Fruit fly (Drosophila melanogaster) whole organism, embryonic: ENCODE results near the gene CG14984.

Source experiments
- Atf3 ChIP-seq: fragments of 200-800 bp; sonication (Bioruptor generic); optimal IDR thresholded peaks from 3 replicates; lab custom pipeline; 2016; ENCODE audit warnings: missing biosample characterization, missing genetic modification characterization
- CG10274 ChIP-seq: fragments of 200-800 bp; sonication (Bioruptor generic); optimal IDR thresholded peaks from 3 replicates; lab custom pipeline; 2017; ENCODE audit warnings: missing biosample characterization, mild to moderate bottlenecking, missing genetic modification characterization
- CG10366 ChIP-seq: fragments of 200-800 bp; sonication (Bioruptor generic); IDR thresholded peaks from 2 replicates; pipeline ENCODE4 v1.3.6; 2022; ENCODE audit warnings: missing biosample characterization, missing genetic modification characterization
- CG10543 ChIP-seq: fragments of 200-800 bp; sonication (Bioruptor generic); optimal IDR thresholded peaks from 3 replicates; lab custom pipeline; 2017; ENCODE audit warnings: missing biosample characterization, mild to moderate bottlenecking, missing genetic modification characterization, moderate library complexity
- CG11085 ChIP-seq: fragments of 200-800 bp; sonication (Bioruptor generic); IDR thresholded peaks from 2 replicates; pipeline ENCODE4 v1.3.6; 2022; ENCODE audit warnings: missing biosample characterization, missing genetic modification characterization
- CG12744 ChIP-seq: fragments of 200-800 bp; sonication (Bioruptor generic); optimal IDR thresholded peaks from 2 replicates; lab custom pipeline; 2016; ENCODE audit warnings: missing biosample characterization, missing genetic modification characterization
- CG13894 ChIP-seq: fragments of 200-800 bp; sonication (Bioruptor generic); optimal IDR thresholded peaks from 3 replicates; lab custom pipeline; 2018; ENCODE audit warnings: missing biosample characterization, mild to moderate bottlenecking, missing genetic modification characterization, moderate library complexity
- CG14014 ChIP-seq: fragments of 200-800 bp; sonication (Bioruptor generic); IDR thresholded peaks from 2 replicates; pipeline ENCODE4 v1.3.6; 2022; ENCODE audit warnings: missing biosample characterization, missing genetic modification characterization
- CG16815 ChIP-seq: fragments of 200-800 bp; sonication (Bioruptor generic); optimal IDR thresholded peaks from 3 replicates; lab custom pipeline; 2017; ENCODE audit warnings: missing biosample characterization, mild to moderate bottlenecking, missing genetic modification characterization
- CG31224 ChIP-seq: fragments of 200-800 bp; sonication (Bioruptor generic); IDR thresholded peaks from 2 replicates; pipeline ENCODE4 v1.3.6; 2022; ENCODE audit warnings: missing biosample characterization, missing genetic modification characterization
- CG31365 ChIP-seq: fragments of 200-800 bp; sonication (Bioruptor generic); optimal IDR thresholded peaks from 2 replicates; lab custom pipeline; 2018; ENCODE audit warnings: missing biosample characterization, mild to moderate bottlenecking, missing genetic modification characterization
- CG34422 ChIP-seq: fragments of 200-800 bp; sonication (Bioruptor generic); IDR thresholded peaks from 3 replicates; pipeline ENCODE4 v1.3.6; 2022; ENCODE audit warnings: missing biosample characterization, missing genetic modification characterization
- CG3847 ChIP-seq: fragments of 200-800 bp; sonication (Bioruptor generic); IDR thresholded peaks from 2 replicates; pipeline ENCODE4 v1.3.6; 2022; ENCODE audit warnings: missing biosample characterization, missing genetic modification characterization
- CG3995 ChIP-seq: fragments of 200-800 bp; sonication (Bioruptor generic); optimal IDR thresholded peaks from 3 replicates; lab custom pipeline; 2016; ENCODE audit warnings: missing biosample characterization, missing genetic modification characterization
- CG4404 ChIP-seq: fragments of 200-800 bp; sonication (Bioruptor generic); IDR thresholded peaks from 2 replicates; pipeline ENCODE4 v1.3.6; 2022; ENCODE audit warnings: missing biosample characterization, missing genetic modification characterization
- CG7839 ChIP-seq: fragments of 200-800 bp; sonication (Bioruptor generic); optimal IDR thresholded peaks from 3 replicates; lab custom pipeline; 2018; ENCODE audit warnings: missing biosample characterization, mild to moderate bottlenecking, missing genetic modification characterization, moderate library complexity
- CG8281 ChIP-seq: fragments of 200-800 bp; sonication (Bioruptor generic); optimal IDR thresholded peaks from 2 replicates; lab custom pipeline; 2018; ENCODE audit warnings: missing biosample characterization, mild to moderate bottlenecking, missing genetic modification characterization, moderate library complexity
- CG8944 ChIP-seq: fragments of 200-800 bp; sonication (Bioruptor generic); optimal IDR thresholded peaks from 3 replicates; lab custom pipeline; 2016; ENCODE audit warnings: missing biosample characterization, missing genetic modification characterization
- CHES-1-like ChIP-seq: fragments of 200-800 bp; sonication (Bioruptor generic); optimal IDR thresholded peaks from 2 replicates; lab custom pipeline; 2016; ENCODE audit warnings: missing biosample characterization, missing genetic modification characterization
- D ChIP-seq, 2 experiments: fragments of 200-800 bp in 1 of 2; fragments of >200 bp in 1 of 2; sonication (Bioruptor generic) in 1 of 2; optimal IDR thresholded peaks; 2 replicates in 1 of 2; 3 replicates in 1 of 2; lab custom pipeline; 2017; ENCODE audit warnings: mild to moderate bottlenecking in 1 of 2, missing biosample characterization in 1 of 2, missing genetic modification characterization in 1 of 2, missing genetic modification reagents in 1 of 2
- Dip2 ChIP-seq: fragments of 200-800 bp; sonication (Bioruptor generic); IDR thresholded peaks from 2 replicates; pipeline ENCODE4 v1.3.6; 2022; ENCODE audit warnings: missing biosample characterization, missing genetic modification characterization
- Dp ChIP-seq: fragments of 200-800 bp; sonication (Bioruptor generic); optimal IDR thresholded peaks from 2 replicates; lab custom pipeline; 2018; ENCODE audit warnings: missing biosample characterization, mild to moderate bottlenecking, missing genetic modification characterization, moderate library complexity
- ERR ChIP-seq: fragments of 200-800 bp; sonication (Bioruptor generic); optimal IDR thresholded peaks from 2 replicates; lab custom pipeline; 2016; ENCODE audit warnings: missing biosample characterization, missing genetic modification characterization
- Fer3 ChIP-seq: fragments of 200-800 bp; sonication (Bioruptor generic); optimal IDR thresholded peaks from 2 replicates; lab custom pipeline; 2018; ENCODE audit warnings: missing biosample characterization, mild to moderate bottlenecking, missing genetic modification characterization, moderate library complexity
- H15 ChIP-seq: fragments of 200-800 bp; sonication (Bioruptor generic); IDR thresholded peaks from 3 replicates; pipeline ENCODE4 v1.3.6; 2022; ENCODE audit warnings: missing biosample characterization, missing genetic modification characterization
- Hey ChIP-seq: fragments of 200-800 bp; sonication (Bioruptor generic); optimal IDR thresholded peaks from 3 replicates; lab custom pipeline; 2018; ENCODE audit warnings: missing biosample characterization, mild to moderate bottlenecking, missing genetic modification characterization
- Lim3 ChIP-seq: fragments of 200-800 bp; sonication (Bioruptor generic); IDR thresholded peaks from 2 replicates; pipeline ENCODE4 v1.3.6; 2022; ENCODE audit warnings: missing biosample characterization, missing genetic modification characterization
- Optix ChIP-seq: fragments of 200-800 bp; sonication (Bioruptor generic); IDR thresholded peaks from 3 replicates; pipeline ENCODE4 v1.3.6; 2022; ENCODE audit warnings: missing biosample characterization, missing genetic modification characterization
- PHDP ChIP-seq: fragments of 200-800 bp; sonication (Bioruptor generic); optimal IDR thresholded peaks from 3 replicates; lab custom pipeline; 2018; ENCODE audit warnings: missing biosample characterization, mild to moderate bottlenecking, missing genetic modification characterization, moderate library complexity
- Rfx ChIP-seq: fragments of 200-800 bp; sonication (Bioruptor generic); IDR thresholded peaks from 2 replicates; pipeline ENCODE4 v1.3.6; 2022; ENCODE audit warnings: missing biosample characterization, missing genetic modification characterization
- Spps ChIP-seq: fragments of 200-800 bp; sonication (Bioruptor generic); optimal IDR thresholded peaks from 2 replicates; lab custom pipeline; 2018; ENCODE audit warnings: missing biosample characterization, mild to moderate bottlenecking, missing genetic modification characterization
- Stat92E ChIP-seq, 3 experiments: fragments of >200 bp in 2 of 3; fragments of 200-800 bp in 1 of 3; sonication (Bioruptor generic) in 1 of 3; optimal IDR thresholded peaks; 2 replicates each; lab custom pipeline; 2017 to 2019; ENCODE audit warnings: missing biosample characterization in 3 of 3, missing genetic modification characterization in 3 of 3, mild to moderate bottlenecking in 1 of 3, moderate library complexity in 1 of 3
- Usf ChIP-seq: fragments of 200-800 bp; sonication (Bioruptor generic); optimal IDR thresholded peaks from 2 replicates; lab custom pipeline; 2017; ENCODE audit warnings: missing genotype, missing biosample characterization, missing genetic modification characterization
- Xbp1 ChIP-seq: fragments of 200-800 bp; sonication (Bioruptor generic); optimal IDR thresholded peaks from 3 replicates; lab custom pipeline; 2016; ENCODE audit warnings: missing biosample characterization, mild to moderate bottlenecking, missing genetic modification characterization
- dmrt99B ChIP-seq: fragments of 200-800 bp; sonication (Bioruptor generic); optimal IDR thresholded peaks from 2 replicates; lab custom pipeline; 2018; ENCODE audit warnings: missing biosample characterization, mild to moderate bottlenecking, missing genetic modification characterization, moderate library complexity
- gsb-n ChIP-seq: fragments of 200-800 bp; sonication (Bioruptor generic); optimal IDR thresholded peaks from 3 replicates; lab custom pipeline; 2018; ENCODE audit warnings: missing biosample characterization, mild to moderate bottlenecking, missing genetic modification characterization
- hb ChIP-seq: fragments of 200-800 bp; sonication (Bioruptor generic); IDR thresholded peaks from 3 replicates; pipeline ENCODE4 v1.3.6; 2022; ENCODE audit warnings: missing biosample characterization, missing genetic modification characterization; ENCODE audit not compliant: partially characterized antibody
- inv ChIP-seq: fragments of 200-800 bp; sonication (Bioruptor generic); IDR thresholded peaks from 2 replicates; pipeline ENCODE4 v1.3.6; 2022; ENCODE audit warnings: missing biosample characterization, missing genetic modification characterization; ENCODE audit not compliant: partially characterized antibody
- lab ChIP-seq: fragments of 200-800 bp; sonication (Bioruptor generic); optimal IDR thresholded peaks from 3 replicates; lab custom pipeline; 2017; ENCODE audit warnings: missing biosample characterization, missing genetic modification characterization, mild to moderate bottlenecking, moderate library complexity, missing genetic modification reagents
- lov ChIP-seq, 2 experiments: fragments of 200-800 bp in 1 of 2; fragments of >200 bp in 1 of 2; sonication (Bioruptor generic) in 1 of 2; IDR thresholded peaks in 1 of 2; optimal IDR thresholded peaks in 1 of 2; 2 replicates in 1 of 2; 3 replicates in 1 of 2; pipeline versions ENCODE4 v1.3.6 to Lab custom; 2017 to 2022; ENCODE audit warnings: missing biosample characterization in 1 of 2, missing genetic modification characterization in 1 of 2
- nmo ChIP-seq: fragments of 200-800 bp; sonication (Bioruptor generic); optimal IDR thresholded peaks from 2 replicates; lab custom pipeline; 2018; ENCODE audit warnings: missing biosample characterization, mild to moderate bottlenecking, missing genetic modification characterization, moderate library complexity
- p53 ChIP-seq: fragments of 200-800 bp; sonication (Bioruptor generic); optimal IDR thresholded peaks from 2 replicates; lab custom pipeline; 2016; ENCODE audit warnings: missing biosample characterization, missing genetic modification characterization
- rib ChIP-seq: fragments of 200-800 bp; sonication (Bioruptor generic); IDR thresholded peaks from 2 replicates; pipeline ENCODE4 v1.3.6; 2022; ENCODE audit warnings: missing biosample characterization, missing genetic modification characterization
- run ChIP-seq: fragments of 200-800 bp; sonication (Bioruptor generic); optimal IDR thresholded peaks from 3 replicates; lab custom pipeline; 2018; ENCODE audit warnings: missing biosample characterization, mild to moderate bottlenecking, missing genetic modification characterization
- sens-2 ChIP-seq: fragments of 200-800 bp; sonication (Bioruptor generic); IDR thresholded peaks from 2 replicates; pipeline ENCODE4 v1.3.6; 2022; ENCODE audit warnings: missing biosample characterization, missing genetic modification characterization
- ssp ChIP-seq: fragments of 200-800 bp; sonication (Bioruptor generic); IDR thresholded peaks from 2 replicates; pipeline ENCODE4 v1.3.6; 2022; ENCODE audit warnings: missing biosample characterization, missing genetic modification characterization
- tio ChIP-seq: fragments of 200-800 bp; sonication (Bioruptor generic); optimal IDR thresholded peaks from 2 replicates; lab custom pipeline; 2017; ENCODE audit warnings: missing biosample characterization, missing genetic modification characterization, inconsistent platforms
- ttk ChIP-seq: fragments of 200-800 bp; sonication (Bioruptor generic); IDR thresholded peaks from 2 replicates; pipeline ENCODE4 v2.1.2; 2022; ENCODE audit warnings: missing biosample characterization, missing genetic modification characterization
- twi ChIP-seq: fragments of 200-800 bp; optimal IDR thresholded peaks from 2 replicates; lab custom pipeline; 2019; ENCODE audit warnings: missing biosample characterization, mild to moderate bottlenecking, missing genetic modification characterization, moderate library complexity
- unc-4 ChIP-seq: fragments of 200-800 bp; sonication (Bioruptor generic); IDR thresholded peaks from 2 replicates; pipeline ENCODE4 v1.3.6; 2022; ENCODE audit warnings: missing biosample characterization, missing genetic modification characterization; ENCODE audit not compliant: partially characterized antibody
- usp ChIP-seq: fragments of >200 bp; optimal IDR thresholded peaks from 2 replicates; lab custom pipeline; 2017; ENCODE audit warnings: missing biosample characterization, missing genetic modification characterization

Gene CG14984

DNA sequence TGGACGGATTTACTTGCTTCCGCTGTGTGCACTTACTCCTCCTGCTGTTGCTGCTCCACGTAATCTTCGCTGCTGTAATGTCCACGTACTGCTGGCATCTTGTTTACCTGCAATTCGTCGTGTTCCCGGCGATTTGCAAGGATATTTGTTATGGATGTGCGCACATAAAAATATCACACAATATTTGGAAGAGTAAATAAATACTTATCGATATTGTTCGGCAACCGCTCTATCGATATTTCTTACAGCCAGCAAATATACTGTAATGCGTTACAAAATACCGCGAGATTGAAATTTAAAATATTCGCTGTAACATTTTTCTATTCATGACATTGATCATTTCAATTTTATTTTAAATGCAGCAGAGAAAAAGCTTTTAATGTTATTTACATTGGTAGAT is 14.5 kb downstream of the CG14984 start, which contains the start of gene CG10866 (continued):
- no peak for TF ChIP-seq CHES-1-like (GFP tag; lab: Kevin White, UChicago)
- TF ChIP-seq dmrt99B (tag; lab: Kevin White, UChicago) = no peak
- no peak for TF ChIP-seq CG3847 (GFP tag; lab: Robert Waterston, UW)
- no peak for TF ChIP-seq Dip2 (GFP tag; lab: Robert Waterston, UW)
- TF ChIP-seq CG10274 (GFP tag; lab: Kevin White, UChicago) = no peak
- TF ChIP-seq Lim3 (GFP tag; lab: Robert Waterston, UW) = no peak
- no peak for TF ChIP-seq Atf3 (GFP tag; lab: Kevin White, UChicago)
- no peak for TF ChIP-seq rib (GFP tag; lab: Robert Waterston, UW)
- TF ChIP-seq gsb-n = no peak
- no peak for TF ChIP-seq CG10543 (GFP tag; lab: Kevin White, UChicago)
- TF ChIP-seq ssp = no peak
- no peak for TF ChIP-seq twi (tag; lab: Kevin White, UChicago)
- TF ChIP-seq CG3995 (GFP tag; lab: Kevin White, UChicago) = peak; percentile 95
- TF ChIP-seq CG16815 = no peak
- peak; percentile 77 for TF ChIP-seq Dp (GFP tag; lab: Kevin White, UChicago)
- TF ChIP-seq H15 (GFP tag; lab: Robert Waterston, UW) = no peak
- TF ChIP-seq CG34422 (GFP tag; lab: Robert Waterston, UW) = no peak
- no peak for TF ChIP-seq Fer3 (tag; lab: Kevin White, UChicago)
- TF ChIP-seq CG31224 (GFP tag; lab: Robert Waterston, UW) = no peak
- TF ChIP-seq D (optimal IDR thresholded peaks at IDR 0.05; lab: Kevin White, UChicago) = no peak
- no peak for TF ChIP-seq D (GFP tag; optimal IDR thresholded peaks at IDR 0.05; lab: Kevin White, UChicago)
- TF ChIP-seq run (tag; lab: Kevin White, UChicago) = no peak
- TF ChIP-seq CG10366 (GFP tag; lab: Robert Waterston, UW) = no peak
- TF ChIP-seq nmo (GFP tag; lab: Kevin White, UChicago) = no peak
- TF ChIP-seq CG31365 (tag; lab: Kevin White, UChicago) = no peak
- no peak for TF ChIP-seq tio
- no peak for TF ChIP-seq CG8944 (GFP tag; lab: Kevin White, UChicago)
- no peak for TF ChIP-seq CG7839
- peak; percentile 78 for TF ChIP-seq inv (GFP tag; lab: Robert Waterston, UW)
- TF ChIP-seq CG4404 (GFP tag; lab: Robert Waterston, UW) = no peak
- no peak for TF ChIP-seq PHDP
- TF ChIP-seq Spps (tag; lab: Kevin White, UChicago) = no peak
- TF ChIP-seq ttk = no peak
- TF ChIP-seq Stat92E (GFP tag; optimal IDR thresholded peaks at IDR 0.05; lab: Kevin White, UChicago) = no peak
- TF ChIP-seq lov (optimal IDR thresholded peaks at IDR 0.05; lab: Kevin White, UChicago) = no peak
- no peak for TF ChIP-seq lov (GFP tag; IDR thresholded peaks at IDR 0.05; lab: Robert Waterston, UW)
- no peak for TF ChIP-seq CG8281 (tag; lab: Kevin White, UChicago)
- no peak for TF ChIP-seq CG12744 (GFP tag; lab: Kevin White, UChicago)
- TF ChIP-seq CG14014 (GFP tag; lab: Robert Waterston, UW) = no peak
- no peak for TF ChIP-seq CG13894
- TF ChIP-seq Usf = no peak
- no peak for TF ChIP-seq Xbp1 (GFP tag; lab: Kevin White, UChicago)
- TF ChIP-seq hb (GFP tag; lab: Robert Waterston, UW) = peak; percentile 67; the same call in 2 of the 3 replicates
- TF ChIP-seq p53 (GFP tag; lab: Kevin White, UChicago) = no peak
- no peak for TF ChIP-seq ERR (GFP tag; lab: Kevin White, UChicago)
- TF ChIP-seq unc-4 (GFP tag; lab: Robert Waterston, UW) = peak; percentile 84
- no peak for TF ChIP-seq Optix (GFP tag; lab: Robert Waterston, UW)
- TF ChIP-seq Rfx (GFP tag; lab: Robert Waterston, UW) = no peak
- TF ChIP-seq Hey (tag; lab: Kevin White, UChicago) = no peak
- no peak for TF ChIP-seq CG11085
- no peak for TF ChIP-seq sens-2 (GFP tag; lab: Robert Waterston, UW)
- no peak for TF ChIP-seq usp (GFP tag; lab: Kevin White, UChicago)
- TF ChIP-seq lab (GFP tag; lab: Kevin White, UChicago) = no peak
